Worm (Caenorhabditis elegans) whole organism, early embryonic: ENCODE results near the gene R04B5.11.

ENCODE experiments used
- B0310.2 ChIP-seq: sonication (generic microtip); optimal IDR thresholded peaks from 2 replicates; lab custom pipeline; 2016; ENCODE audit warnings: mild to moderate bottlenecking, missing genetic modification characterization, missing compliant biosample characterization
- F13C5.2 ChIP-seq: sonication (generic microtip); optimal IDR thresholded peaks from 2 replicates; lab custom pipeline; 2017; ENCODE audit warnings: mild to moderate bottlenecking, missing genetic modification characterization, inconsistent platforms, missing compliant biosample characterization
- aly-1 ChIP-seq: sonication (generic microtip); optimal IDR thresholded peaks from 2 replicates; lab custom pipeline; 2016; ENCODE audit warnings: missing genetic modification characterization, missing compliant biosample characterization
- ama-1 ChIP-seq: fragments of 150-350 bp; optimal IDR thresholded peaks from 2 replicates; lab custom pipeline; 2014
- ceh-13 ChIP-seq: fragments of 200-800 bp; sonication (Bioruptor generic); optimal IDR thresholded peaks from 2 replicates; lab custom pipeline; 2018; ENCODE audit warnings: mild to moderate bottlenecking, missing genetic modification characterization, missing compliant biosample characterization
- ceh-36 ChIP-seq: sonication (generic microtip); optimal IDR thresholded peaks from 2 replicates; lab custom pipeline; 2016; ENCODE audit warnings: missing genetic modification characterization, inconsistent platforms, missing compliant biosample characterization
- ets-7 ChIP-seq: sonication (generic microtip); optimal IDR thresholded peaks from 2 replicates; lab custom pipeline; 2016; ENCODE audit warnings: missing genotype, missing genetic modification characterization, missing compliant biosample characterization
- flt-1 ChIP-seq: fragments of 200-800 bp; sonication (Bioruptor generic); IDR thresholded peaks from 2 replicates; pipeline ENCODE4 v1.3.6; 2022; ENCODE audit warnings: missing genetic modification characterization, missing compliant biosample characterization
- hmbx-1 ChIP-seq: sonication (generic microtip); optimal IDR thresholded peaks from 2 replicates; lab custom pipeline; 2016; ENCODE audit warnings: mild to moderate bottlenecking, missing genetic modification characterization, missing compliant biosample characterization
- hmg-4 ChIP-seq: fragments of 200-800 bp; sonication (Bioruptor generic); optimal IDR thresholded peaks from 2 replicates; lab custom pipeline; 2018; ENCODE audit warnings: mild to moderate bottlenecking, missing genetic modification characterization, missing compliant biosample characterization
- hnd-1 ChIP-seq: sonication (generic microtip); optimal IDR thresholded peaks from 2 replicates; lab custom pipeline; 2016; ENCODE audit warnings: missing genetic modification characterization, missing compliant biosample characterization
- pes-1 ChIP-seq: fragments of 200-800 bp; sonication (Bioruptor generic); IDR thresholded peaks from 2 replicates; pipeline ENCODE4 v1.3.6; 2022; ENCODE audit warnings: missing genetic modification reagents, missing genetic modification characterization, missing compliant biosample characterization
- scrt-1 ChIP-seq: fragments of 200-800 bp; sonication (Bioruptor generic); IDR thresholded peaks from 2 replicates; pipeline ENCODE4 v1.3.6; 2022; ENCODE audit warnings: missing genetic modification characterization, missing compliant biosample characterization
- sea-1 ChIP-seq: fragments of 200-800 bp; sonication (Bioruptor generic); conservative IDR thresholded peaks from 2 replicates; pipeline ENCODE4 v1.3.6; 2022; ENCODE audit warnings: missing genetic modification characterization, missing compliant biosample characterization
- tbx-11 ChIP-seq: fragments of 200-800 bp; sonication (Bioruptor generic); IDR thresholded peaks from 2 replicates; pipeline ENCODE4 v1.3.6; 2022; ENCODE audit warnings: missing genetic modification characterization, missing compliant biosample characterization
- tbx-37 ChIP-seq: fragments of 200-800 bp; sonication (Bioruptor generic); conservative IDR thresholded peaks from 2 replicates; pipeline ENCODE4 v1.3.6; 2022; ENCODE audit warnings: missing genetic modification reagents, missing genetic modification characterization, missing compliant biosample characterization
- tra-4 ChIP-seq: sonication (generic microtip); optimal IDR thresholded peaks from 2 replicates; lab custom pipeline; 2017; ENCODE audit warnings: missing genetic modification characterization, missing compliant biosample characterization

Gene R04B5.11

ce11 chrV:10075441-10075840, 15.6 kb downstream of the R04B5.11 start, which contains the start of gene F57A8.7:
Gene F57A8.7, plus strand, starts transcription at chrV:10075741.
- no peak for TF ChIP-seq sea-1 (GFP tag; lab: Robert Waterston, UW)
- no peak for TF ChIP-seq F13C5.2 (tag; lab: Kevin White, UChicago)
- TF ChIP-seq ceh-13 = no peak
- TF ChIP-seq hmg-4 = no peak
- no peak for TF ChIP-seq tra-4 (tag; lab: Kevin White, UChicago)
- TF ChIP-seq pes-1 (GFP tag; lab: Robert Waterston, UW) = no peak
- no peak for TF ChIP-seq ceh-36 (tag; lab: Kevin White, UChicago)

ce11 chrV:10073793-10074192, 17.3 kb downstream of the R04B5.11 start, which contains the start of gene F57A8.6:
Gene F57A8.6, minus strand, starts transcription at chrV:10073893.
- TF ChIP-seq F13C5.2 (tag; lab: Kevin White, UChicago) (no peak), flt-1 (GFP tag; lab: Robert Waterston, UW) (no peak), ceh-13 (no peak), pes-1 (GFP tag; lab: Robert Waterston, UW) (no peak), hmbx-1 (tag; lab: Kevin White, UChicago) (no peak)

- no peak for TF ChIP-seq sea-1 (GFP tag; lab: Robert Waterston, UW)
- TF ChIP-seq F13C5.2 (tag; lab: Kevin White, UChicago) = no peak
- TF ChIP-seq flt-1 (GFP tag; lab: Robert Waterston, UW) = no peak
- no peak for TF ChIP-seq hnd-1 (tag; lab: Kevin White, UChicago)
- no peak for TF ChIP-seq tbx-37 (GFP tag; lab: Robert Waterston, UW)
- TF ChIP-seq scrt-1 = no peak
- no peak for TF ChIP-seq B0310.2
- no peak for TF ChIP-seq hmg-4
- TF ChIP-seq tra-4 (tag; lab: Kevin White, UChicago) = no peak
Measured at ce11 chrV:10072721-10073120, 18.3 kb downstream of the R04B5.11 start.

ce11 chrV:10070541-10070940, 20.5 kb downstream of the R04B5.11 start, which contains the start of gene nhr-192:
Gene nhr-192, minus strand, starts transcription at chrV:10070641.
- TF ChIP-seq ets-7 (tag; lab: Kevin White, UChicago) (no peak), ceh-36 (tag; lab: Kevin White, UChicago) (no peak), hmbx-1 (tag; lab: Kevin White, UChicago) (no peak), hnd-1 (tag; lab: Kevin White, UChicago) (no peak), pes-1 (GFP tag; lab: Robert Waterston, UW) (no peak), hmg-4 (no peak), tra-4 (tag; lab: Kevin White, UChicago) (no peak), tbx-11 (GFP tag; lab: Robert Waterston, UW) (no peak), tbx-37 (GFP tag; lab: Robert Waterston, UW) (no peak), ceh-13 (no peak), F13C5.2 (tag; lab: Kevin White, UChicago) (no peak)

DNA sequence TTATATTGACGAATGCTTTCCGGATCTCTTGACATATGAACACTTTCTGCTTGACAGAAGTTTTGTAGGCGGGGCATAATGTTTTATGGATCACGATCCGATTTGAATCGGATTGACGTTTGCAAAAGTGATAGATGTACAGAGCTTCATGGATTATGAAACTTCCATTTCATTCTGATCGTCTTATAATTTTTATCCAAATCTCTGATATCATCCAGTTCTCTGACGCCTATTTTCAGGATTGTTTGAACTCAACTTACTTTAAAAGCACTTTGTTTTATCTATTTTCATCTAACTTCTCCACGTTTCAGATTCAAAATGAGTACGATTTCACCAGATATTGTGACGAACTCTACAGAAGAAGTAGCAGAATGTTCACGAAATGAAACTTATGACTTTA, 24.3 kb downstream of the R04B5.11 start, which contains the start of gene npr-39:
TSS of gene npr-39 (plus strand) at position 301 of the 400 bp plus-strand sequence.
- TF ChIP-seq ets-7 (tag; lab: Kevin White, UChicago) = no peak
- no peak for TF ChIP-seq pes-1 (GFP tag; lab: Robert Waterston, UW)
- no peak for TF ChIP-seq hmg-4
- no peak for TF ChIP-seq F13C5.2 (tag; lab: Kevin White, UChicago)
- TF ChIP-seq sea-1 (GFP tag; lab: Robert Waterston, UW) = no peak
- no peak for TF ChIP-seq hnd-1 (tag; lab: Kevin White, UChicago)
- no peak for TF ChIP-seq tbx-37 (GFP tag; lab: Robert Waterston, UW)
- no peak for TF ChIP-seq ama-1 (lab: Kevin White, UChicago)
- TF ChIP-seq flt-1 (GFP tag; lab: Robert Waterston, UW) = no peak
- no peak for TF ChIP-seq B0310.2
- TF ChIP-seq ceh-36 (tag; lab: Kevin White, UChicago) = no peak
- no peak for TF ChIP-seq aly-1 (tag; lab: Kevin White, UChicago)
- TF ChIP-seq ceh-13 = no peak
- no peak for TF ChIP-seq hmbx-1 (tag; lab: Kevin White, UChicago)
- no peak for TF ChIP-seq scrt-1
- TF ChIP-seq tra-4 (tag; lab: Kevin White, UChicago) = no peak
- no peak for TF ChIP-seq tbx-11 (GFP tag; lab: Robert Waterston, UW)

ce11 chrV:10065679-10066078, 25.4 kb downstream of the R04B5.11 start:
- TF ChIP-seq tbx-11 (GFP tag; lab: Robert Waterston, UW) = no peak

- TF ChIP-seq ceh-36 (tag; lab: Kevin White, UChicago) = no peak
- no peak for TF ChIP-seq B0310.2
- no peak for TF ChIP-seq hnd-1 (tag; lab: Kevin White, UChicago)
- TF ChIP-seq tra-4 (tag; lab: Kevin White, UChicago) = no peak
- no peak for TF ChIP-seq sea-1 (GFP tag; lab: Robert Waterston, UW)
- no peak for TF ChIP-seq ets-7 (tag; lab: Kevin White, UChicago)
- TF ChIP-seq hmg-4 = no peak
- no peak for TF ChIP-seq pes-1 (GFP tag; lab: Robert Waterston, UW)
- no peak for TF ChIP-seq ama-1 (lab: Kevin White, UChicago)
- TF ChIP-seq hmbx-1 (tag; lab: Kevin White, UChicago) = no peak
- TF ChIP-seq flt-1 (GFP tag; lab: Robert Waterston, UW) = no peak
- no peak for TF ChIP-seq tbx-37 (GFP tag; lab: Robert Waterston, UW)
- no peak for TF ChIP-seq aly-1 (tag; lab: Kevin White, UChicago)
- TF ChIP-seq F13C5.2 (tag; lab: Kevin White, UChicago) = no peak
- TF ChIP-seq ceh-13 = no peak
- no peak for TF ChIP-seq scrt-1
- no peak for TF ChIP-seq tbx-11 (GFP tag; lab: Robert Waterston, UW)
Measured at ce11 chrV:10064221-10064620, 26.8 kb downstream of the R04B5.11 start, which contains the start of gene fipr-13. Gene fipr-13, plus strand, starts transcription at chrV:10064521.

ce11 chrV:10060039-10060438, 31.0 kb downstream of the R04B5.11 start:
- TF ChIP-seq pes-1 (GFP tag; lab: Robert Waterston, UW) (no peak), ceh-36 (tag; lab: Kevin White, UChicago) (no peak), tra-4 (tag; lab: Kevin White, UChicago) (no peak), hmg-4 (no peak), hnd-1 (tag; lab: Kevin White, UChicago) (no peak), hmbx-1 (tag; lab: Kevin White, UChicago) (no peak), ets-7 (tag; lab: Kevin White, UChicago) (no peak), sea-1 (GFP tag; lab: Robert Waterston, UW) (no peak), aly-1 (tag; lab: Kevin White, UChicago) (no peak), tbx-37 (GFP tag; lab: Robert Waterston, UW) (no peak), flt-1 (GFP tag; lab: Robert Waterston, UW) (no peak), tbx-11 (GFP tag; lab: Robert Waterston, UW) (no peak), scrt-1 (no peak), ceh-13 (no peak), B0310.2 (no peak), ama-1 (lab: Kevin White, UChicago) (no peak), F13C5.2 (tag; lab: Kevin White, UChicago) (no peak)
